Fruit fly (Drosophila melanogaster): ENCODE results near the gene Edem1.
A peak's percentile ranks its signal among the peaks of the same experiment; 100 is the strongest.

Edem1 gene

DNA sequence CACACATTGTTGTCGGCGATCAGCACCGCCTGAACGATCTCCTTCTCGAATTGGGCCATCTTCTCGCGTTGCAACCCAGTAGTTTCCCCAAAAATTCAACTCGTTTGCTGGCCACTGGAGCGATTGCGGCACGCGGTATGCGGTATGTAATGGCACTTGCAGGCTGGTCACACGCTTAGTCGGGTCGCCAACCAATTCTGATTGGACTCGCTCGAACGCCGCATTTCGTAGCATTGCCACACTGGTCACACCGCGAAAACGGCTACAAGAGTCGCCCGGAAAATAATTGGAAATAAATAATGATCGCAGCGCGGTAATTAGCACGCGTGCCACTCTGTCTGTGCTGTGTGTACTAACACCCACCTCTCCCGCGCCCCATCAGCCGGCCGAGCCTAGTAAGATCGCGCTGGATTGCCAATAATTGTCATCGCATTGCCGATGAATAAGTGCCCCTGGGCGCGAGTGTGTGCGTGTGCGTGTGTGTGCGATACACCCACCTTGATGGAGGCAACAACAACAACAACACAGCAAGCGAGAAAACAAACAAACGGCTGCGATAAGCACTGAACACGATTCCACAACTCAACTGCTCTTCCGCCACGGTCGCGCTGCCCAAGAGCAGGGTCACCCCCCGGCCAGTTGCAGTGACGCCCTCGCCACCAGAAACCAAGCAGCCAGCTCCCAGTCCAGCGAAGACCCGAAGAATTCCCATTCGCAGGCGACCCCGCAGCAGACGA is 14.3 kb upstream of the Edem1 start, which contains the start of the genes eIF2Bepsilon and Ocrl (continued):
- no peak for TF ChIP-seq Fer3 (tag; optimal IDR thresholded peaks at IDR 0.05)
- no peak for TF ChIP-seq Hand (GFP tag; optimal IDR thresholded peaks at IDR 0.05)
- no peak for TF ChIP-seq Atf6 (GFP tag; IDR thresholded peaks at IDR 0.05)
- peak; percentile 6 for TF ChIP-seq CG7928 (GFP tag; optimal IDR thresholded peaks at IDR 0.05)
- peak; percentile 53 for TF ChIP-seq Fer1 (GFP tag; optimal IDR thresholded peaks at IDR 0.05)
- TF ChIP-seq CG3847 (GFP tag; IDR thresholded peaks at IDR 0.05), result peak; percentile 67
- peak; percentile 30 for TF ChIP-seq ERR (GFP tag; optimal IDR thresholded peaks at IDR 0.05)
- peak; percentile 46 for TF ChIP-seq amos (GFP tag; IDR thresholded peaks at IDR 0.05; ENCODE audit: partially characterized antibody)
- TF ChIP-seq abd-A (tag; optimal IDR thresholded peaks at IDR 0.05), result no peak
- no peak for TF ChIP-seq stwl (tag; optimal IDR thresholded peaks at IDR 0.05)
- TF ChIP-seq p53 (GFP tag; optimal IDR thresholded peaks at IDR 0.05), result peak; percentile 6
- no peak for TF ChIP-seq CG12236 (GFP tag; optimal IDR thresholded peaks at IDR 0.05)
- peak; percentile 54 for TF ChIP-seq trem (tag; optimal IDR thresholded peaks at IDR 0.05)
- peak; percentile 94 for TF ChIP-seq MBD-R2 (GFP tag; IDR thresholded peaks at IDR 0.05)
- TF ChIP-seq Dref (GFP tag; IDR thresholded peaks at IDR 0.05), result peak; percentile 50
- TF ChIP-seq cad (GFP tag; optimal IDR thresholded peaks at IDR 0.05), result no peak
- peak; percentile 14 for TF ChIP-seq CG34376 (GFP tag; optimal IDR thresholded peaks at IDR 0.05)
- peak; percentile 25 for TF ChIP-seq CG17829 (tag; optimal IDR thresholded peaks at IDR 0.05)
- TF ChIP-seq pnt (GFP tag; optimal IDR thresholded peaks at IDR 0.05), result no peak
- TF ChIP-seq zen2 (GFP tag; IDR thresholded peaks at IDR 0.05; ENCODE audit: partially characterized antibody), result no peak
- TF ChIP-seq Lpt (GFP tag; optimal IDR thresholded peaks at IDR 0.05), result no peak
- no peak for TF ChIP-seq CG3281 (GFP tag; optimal IDR thresholded peaks at IDR 0.05)
- peak; percentile 9 for TF ChIP-seq CG10267 (tag; optimal IDR thresholded peaks at IDR 0.05)
- TF ChIP-seq CG17912 (GFP tag; optimal IDR thresholded peaks at IDR 0.05), result no peak
- TF ChIP-seq CG12659 (GFP tag; optimal IDR thresholded peaks at IDR 0.05), result peak; percentile 77
- peak in 1 of 3 experiments; percentile 6 for TF ChIP-seq Stat92E (GFP tag; optimal IDR thresholded peaks at IDR 0.05)
- peak; percentile 49 for TF ChIP-seq nerfin-1 (tag; optimal IDR thresholded peaks at IDR 0.05)
- TF ChIP-seq CG14860 (GFP tag; IDR thresholded peaks at IDR 0.05; ENCODE audit: partially characterized antibody), result no peak
- TF ChIP-seq prd (optimal IDR thresholded peaks at IDR 0.05), result no peak
- no peak for TF ChIP-seq prd (GFP tag; IDR thresholded peaks at IDR 0.05)
- TF ChIP-seq CG10654 (GFP tag; optimal IDR thresholded peaks at IDR 0.05), result no peak

DNA sequence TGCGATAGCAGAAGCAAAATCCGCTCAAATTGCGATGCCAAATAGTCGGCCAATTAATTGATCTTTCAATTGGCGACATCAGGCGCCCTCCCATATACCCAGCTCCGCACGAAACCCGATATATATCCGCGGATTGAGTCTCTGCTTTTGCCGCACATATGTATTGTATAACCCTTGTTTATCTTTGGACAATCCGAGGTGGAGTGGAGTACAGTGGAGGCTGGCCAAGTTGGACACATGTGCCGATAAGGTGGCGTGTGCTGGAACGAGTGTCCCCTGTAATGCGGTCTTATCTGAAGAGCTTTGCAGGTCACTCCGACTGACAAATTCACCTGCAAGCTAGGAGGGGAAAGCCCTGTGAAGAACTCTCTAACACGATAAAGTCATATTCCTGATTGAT is 906 bp upstream of the Edem1 start:
- TF ChIP-seq pho (GFP tag; optimal IDR thresholded peaks at IDR 0.05) (no peak), CG10209 (GFP tag; optimal IDR thresholded peaks at IDR 0.05) (no peak), CG32532 (GFP tag; IDR thresholded peaks at IDR 0.05) (0 out of 2 replicates have a peak, but pooled peaks have one; percentile 16), CG4424 (GFP tag; optimal IDR thresholded peaks at IDR 0.05) (no peak), exex (tag; optimal IDR thresholded peaks at IDR 0.05) (no peak), CG8478 (optimal IDR thresholded peaks at IDR 0.05) (no peak), row (GFP tag; IDR thresholded peaks at IDR 0.05) (peak; percentile 19; the same call in 2 of the 3 replicates), Med (GFP tag) (peak; percentile 10), maf-S (GFP tag; optimal IDR thresholded peaks at IDR 0.05) (no peak), Oaz (GFP tag; IDR thresholded peaks at IDR 0.05) (no peak), CG15011 (GFP tag; optimal IDR thresholded peaks at IDR 0.05) (no peak), Aef1 (GFP tag; IDR thresholded peaks at IDR 0.05) (no peak), Neu2 (GFP tag; optimal IDR thresholded peaks at IDR 0.05; ENCODE audit: borderline replicate concordance) (no peak), pros (GFP tag; optimal IDR thresholded peaks at IDR 0.05) (no peak), CG6272 (GFP tag; IDR thresholded peaks at IDR 0.05) (no peak), Pdp1 (GFP tag; optimal IDR thresholded peaks at IDR 0.05) (peak in 1 of 2 experiments; percentile 86), CG17359 (tag; optimal IDR thresholded peaks at IDR 0.05) (no peak), CG11560 (tag; IDR thresholded peaks at IDR 0.05) (no peak), scrt (GFP tag; optimal IDR thresholded peaks at IDR 0.05) (no peak), CrebB (tag; optimal IDR thresholded peaks at IDR 0.05) (no peak), hth (optimal IDR thresholded peaks at IDR 0.05) (no peak)
